Fruit fly (Drosophila melanogaster): Measurements from ENCODE around the gene CG7142.

Gene CG7142

dm6 chr3R:18228713-18229222 is 50.6 kb downstream of the CG7142 start (continued):
- TF ChIP-seq CG32532 (GFP tag; IDR thresholded peaks at IDR 0.05) (peak; percentile 58; the same call in 1 of the 2 replicates), mam (GFP tag; optimal IDR thresholded peaks at IDR 0.05) (peak; percentile 6), CG12299 (tag; optimal IDR thresholded peaks at IDR 0.05) (no peak)
